Worm (Caenorhabditis elegans): ENCODE results near the gene T12B3.2.

DNA sequence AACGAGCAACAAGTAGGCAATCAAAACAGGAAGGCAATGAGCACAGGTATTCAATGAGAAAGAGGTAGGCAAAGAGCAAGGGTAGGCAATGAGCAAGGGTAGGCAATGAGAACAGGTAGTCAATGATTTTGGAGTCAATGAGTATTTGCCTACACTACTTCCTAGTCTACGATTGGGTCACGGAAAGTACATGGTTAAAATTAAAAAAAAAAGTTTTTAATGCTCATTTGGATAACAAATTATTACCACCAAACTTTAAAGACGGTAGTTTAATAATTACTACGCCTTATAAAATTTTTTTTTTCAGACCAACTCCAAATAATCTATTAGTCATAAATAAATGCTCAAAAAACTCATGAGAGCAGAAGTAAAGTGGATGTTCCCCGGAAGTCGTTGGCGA is 5.1 kb downstream of the T12B3.2 start, which contains the start of gene ptp-8:
- no peak for TF ChIP-seq fax-1 (tag; optimal IDR thresholded peaks at IDR 0.05)
- TF ChIP-seq pqm-1 (tag; optimal IDR thresholded peaks at IDR 0.05) = no peak
- no peak for TF ChIP-seq unc-55 (GFP tag; optimal IDR thresholded peaks at IDR 0.05)
- no peak for TF ChIP-seq lin-11 (tag; optimal IDR thresholded peaks at IDR 0.05)
- no peak for TF ChIP-seq pax-1 (tag; optimal IDR thresholded peaks at IDR 0.05)

Measured in whole organism, late embryonic.